Worm (Caenorhabditis elegans) whole organism, mixed stage, embryonic: ENCODE measurements around the gene K10D2.8.

Experiments used
- M03D4.4 ChIP-seq: sonication (generic microtip); optimal IDR thresholded peaks from 2 replicates; lab custom pipeline; 2017; ENCODE audit warnings: mild to moderate bottlenecking, missing genetic modification characterization, missing compliant biosample characterization
- bed-3 ChIP-seq: fragments of 200-800 bp; sonication (Bioruptor generic); optimal IDR thresholded peaks from 3 replicates; lab custom pipeline; 2018; ENCODE audit warnings: mild to moderate bottlenecking, missing genetic modification characterization, moderate library complexity, missing compliant biosample characterization
- blmp-1 ChIP-seq: fragments of 150-350 bp; optimal IDR thresholded peaks from 2 replicates; lab custom pipeline; 2014; ENCODE audit warnings: missing biosample characterization, missing genetic modification characterization
- ceh-39 ChIP-seq: fragments of 150-350 bp; optimal IDR thresholded peaks from 2 replicates; lab custom pipeline; 2014; ENCODE audit warnings: missing biosample characterization, missing genetic modification characterization
- ceh-43 ChIP-seq: fragments of 200-800 bp; sonication (Bioruptor generic); optimal IDR thresholded peaks from 2 replicates; lab custom pipeline; 2018; ENCODE audit warnings: mild to moderate bottlenecking, missing genetic modification characterization, moderate library complexity, missing compliant biosample characterization
- ceh-83 ChIP-seq: fragments of 200-800 bp; sonication (Bioruptor generic); optimal IDR thresholded peaks from 2 replicates; lab custom pipeline; 2018; ENCODE audit warnings: mild to moderate bottlenecking, missing genetic modification characterization, missing compliant biosample characterization
- ces-1 ChIP-seq: fragments of 150-350 bp; optimal IDR thresholded peaks from 2 replicates; lab custom pipeline; 2014; ENCODE audit warnings: missing biosample characterization, missing genetic modification reagents, missing genetic modification characterization
- cnd-1 ChIP-seq: fragments of 200-800 bp; sonication (Bioruptor generic); optimal IDR thresholded peaks from 2 replicates; lab custom pipeline; 2018; ENCODE audit warnings: mild to moderate bottlenecking, missing genetic modification characterization, missing compliant biosample characterization
- elt-1 ChIP-seq: sonication (generic microtip); optimal IDR thresholded peaks from 2 replicates; lab custom pipeline; 2017; ENCODE audit warnings: missing genetic modification characterization, mild to moderate bottlenecking, missing compliant biosample characterization, antibody characterized with exemption, moderate library complexity, borderline replicate concordance; ENCODE audit not compliant: insufficient read depth
- elt-3 ChIP-seq: fragments of 150-350 bp; optimal IDR thresholded peaks from 2 replicates; lab custom pipeline; 2014; ENCODE audit warnings: missing biosample characterization, missing genetic modification characterization
- flh-1 ChIP-seq: fragments of 200-800 bp; sonication (Bioruptor generic); optimal IDR thresholded peaks from 2 replicates; lab custom pipeline; 2018; ENCODE audit warnings: mild to moderate bottlenecking, missing genetic modification characterization, moderate library complexity, missing compliant biosample characterization
- ham-2 ChIP-seq: fragments of 200-800 bp; sonication (Bioruptor generic); optimal IDR thresholded peaks from 2 replicates; lab custom pipeline; 2018; ENCODE audit warnings: mild to moderate bottlenecking, missing genetic modification characterization, missing compliant biosample characterization
- hlh-1 ChIP-seq: fragments of 150-350 bp; optimal IDR thresholded peaks from 2 replicates; lab custom pipeline; 2014; ENCODE audit warnings: missing biosample characterization, missing genetic modification reagents, missing genetic modification characterization
- lin-13 ChIP-seq: fragments of 150-350 bp; optimal IDR thresholded peaks from 2 replicates; lab custom pipeline; 2014; ENCODE audit warnings: missing biosample characterization, missing genetic modification characterization
- lin-32 ChIP-seq: fragments of 200-800 bp; sonication (Bioruptor generic); optimal IDR thresholded peaks from 2 replicates; lab custom pipeline; 2018; ENCODE audit warnings: mild to moderate bottlenecking, missing genetic modification characterization, missing compliant biosample characterization
- lsy-2 ChIP-seq: fragments of 150-350 bp; optimal IDR thresholded peaks from 2 replicates; lab custom pipeline; 2014; ENCODE audit warnings: missing biosample characterization, missing genetic modification characterization
- mab-5 ChIP-seq: fragments of 150-350 bp; optimal IDR thresholded peaks from 2 replicates; lab custom pipeline; 2014; ENCODE audit warnings: missing biosample characterization, missing genetic modification characterization
- mep-1 ChIP-seq: fragments of 150-350 bp; optimal IDR thresholded peaks from 2 replicates; lab custom pipeline; 2017; ENCODE audit warnings: missing biosample characterization, missing genetic modification reagents, missing genetic modification characterization, inconsistent platforms
- mls-2 ChIP-seq: sonication (generic microtip); optimal IDR thresholded peaks from 2 replicates; lab custom pipeline; 2016; ENCODE audit warnings: mild to moderate bottlenecking, missing genetic modification characterization, moderate library complexity, missing compliant biosample characterization
- nhr-12 ChIP-seq: fragments of 150-350 bp; optimal IDR thresholded peaks from 2 replicates; lab custom pipeline; 2014; ENCODE audit warnings: missing biosample characterization, missing genetic modification characterization
- nhr-2 ChIP-seq: fragments of 150-350 bp; optimal IDR thresholded peaks from 2 replicates; lab custom pipeline; 2014; ENCODE audit warnings: missing biosample characterization, missing genetic modification characterization
- nhr-237 ChIP-seq: fragments of 150-350 bp; optimal IDR thresholded peaks from 2 replicates; lab custom pipeline; 2014; ENCODE audit warnings: missing biosample characterization, missing genetic modification characterization
- nhr-28 ChIP-seq: fragments of 150-350 bp; optimal IDR thresholded peaks from 2 replicates; lab custom pipeline; 2014; ENCODE audit warnings: missing biosample characterization, missing genetic modification characterization
- nhr-76 ChIP-seq: sonication (generic microtip); optimal IDR thresholded peaks from 2 replicates; lab custom pipeline; 2017; ENCODE audit warnings: missing biosample characterization, missing genetic modification characterization
- pha-4 ChIP-seq: fragments of 150-350 bp; optimal IDR thresholded peaks from 2 replicates; lab custom pipeline; 2018; ENCODE audit warnings: missing biosample characterization, missing genetic modification reagents, missing genetic modification characterization
- sem-2 ChIP-seq: fragments of 200-800 bp; sonication (Bioruptor generic); optimal IDR thresholded peaks from 2 replicates; lab custom pipeline; 2018; ENCODE audit warnings: mild to moderate bottlenecking, missing genetic modification characterization, missing compliant biosample characterization
- snpc-4 ChIP-seq: fragments of 150-350 bp; optimal IDR thresholded peaks from 2 replicates; lab custom pipeline; 2014; ENCODE audit warnings: missing biosample characterization, missing genetic modification characterization
- sptf-1 ChIP-seq: sonication (generic microtip); optimal IDR thresholded peaks from 2 replicates; lab custom pipeline; 2017; ENCODE audit warnings: mild to moderate bottlenecking, missing genetic modification characterization, moderate library complexity, missing compliant biosample characterization
- tbx-8 ChIP-seq: fragments of 200-800 bp; sonication (Bioruptor generic); optimal IDR thresholded peaks from 2 replicates; lab custom pipeline; 2018; ENCODE audit warnings: mild to moderate bottlenecking, missing genetic modification characterization, moderate library complexity, missing compliant biosample characterization
- unc-120 ChIP-seq: sonication (generic microtip); optimal IDR thresholded peaks from 2 replicates; lab custom pipeline; 2017; ENCODE audit warnings: missing genetic modification characterization, missing compliant biosample characterization; ENCODE audit not compliant: poor library complexity, severe bottlenecking
- unc-39 ChIP-seq: fragments of 150-350 bp; optimal IDR thresholded peaks from 2 replicates; lab custom pipeline; 2014; ENCODE audit warnings: missing biosample characterization, missing genetic modification characterization
- unc-62 ChIP-seq: fragments of 150-350 bp; optimal IDR thresholded peaks from 2 replicates; lab custom pipeline; 2014; ENCODE audit warnings: missing biosample characterization, missing genetic modification reagents, missing genetic modification characterization
- zip-8 ChIP-seq: fragments of 150-350 bp; optimal IDR thresholded peaks from 2 replicates; lab custom pipeline; 2014; ENCODE audit warnings: missing biosample characterization, missing genetic modification characterization
- ztf-11 ChIP-seq: fragments of 150-350 bp; optimal IDR thresholded peaks from 2 replicates; lab custom pipeline; 2014; ENCODE audit warnings: missing biosample characterization, missing genetic modification characterization

The K10D2.8 gene

ce11 chrIII:5202641-5203040 is 14.1 kb downstream of the K10D2.8 start:
- TF ChIP-seq elt-1 (tag; lab: Kevin White, UChicago) (no peak), unc-120 (peak; percentile 66), nhr-237 (peak; percentile 1), nhr-28 (tag; lab: Kevin White, UChicago) (peak; percentile 18), ham-2 (GFP tag; lab: Kevin White, UChicago) (peak; percentile 25), cnd-1 (tag; lab: Kevin White, UChicago) (no peak), lsy-2 (no peak)

DNA sequence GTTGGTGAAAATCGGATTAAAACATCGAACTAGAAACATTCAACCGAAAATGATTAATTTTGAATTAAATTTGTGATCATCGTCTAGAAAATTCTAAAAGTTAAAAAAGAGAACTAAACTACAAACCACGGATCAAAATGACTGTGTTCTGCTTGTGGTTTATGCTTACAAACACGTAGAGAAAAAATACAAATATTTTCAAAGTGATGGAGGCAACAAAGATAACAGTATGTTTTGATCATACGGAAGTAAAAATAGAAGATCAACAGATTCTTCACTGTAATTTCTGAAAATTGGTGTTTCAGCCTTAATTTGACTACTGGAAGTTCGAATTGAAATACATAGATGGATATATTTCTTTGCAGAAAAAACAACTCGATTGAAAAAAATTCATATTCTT is 14.8 kb downstream of the K10D2.8 start:
- TF ChIP-seq blmp-1 (tag; lab: Kevin White, UChicago): no peak
- TF ChIP-seq mep-1 (tag; lab: Kevin White, UChicago): no peak
- no peak for TF ChIP-seq sem-2 (GFP tag; lab: Kevin White, UChicago)
- no peak for TF ChIP-seq nhr-76 (tag; lab: Kevin White, UChicago)
- TF ChIP-seq lsy-2: no peak
- no peak for TF ChIP-seq ceh-43 (GFP tag; lab: Kevin White, UChicago)
- TF ChIP-seq hlh-1: no peak
- TF ChIP-seq zip-8: no peak
- no peak for TF ChIP-seq mab-5
- TF ChIP-seq nhr-2: no peak
- no peak for TF ChIP-seq cnd-1 (tag; lab: Kevin White, UChicago)
- TF ChIP-seq ceh-39 (tag; lab: Kevin White, UChicago): no peak

- TF ChIP-seq lin-13 (no peak), unc-39 (tag; lab: Kevin White, UChicago) (no peak), mab-5 (no peak), snpc-4 (tag; lab: Kevin White, UChicago) (no peak), mls-2 (tag; lab: Kevin White, UChicago) (no peak), unc-120 (no peak)
Observed at ce11 chrIII:5206861-5207414, 18.4 kb downstream of the K10D2.8 start, which contains the start of gene morc-1. TSS of gene morc-1 (minus strand) at chrIII:5206911.

DNA sequence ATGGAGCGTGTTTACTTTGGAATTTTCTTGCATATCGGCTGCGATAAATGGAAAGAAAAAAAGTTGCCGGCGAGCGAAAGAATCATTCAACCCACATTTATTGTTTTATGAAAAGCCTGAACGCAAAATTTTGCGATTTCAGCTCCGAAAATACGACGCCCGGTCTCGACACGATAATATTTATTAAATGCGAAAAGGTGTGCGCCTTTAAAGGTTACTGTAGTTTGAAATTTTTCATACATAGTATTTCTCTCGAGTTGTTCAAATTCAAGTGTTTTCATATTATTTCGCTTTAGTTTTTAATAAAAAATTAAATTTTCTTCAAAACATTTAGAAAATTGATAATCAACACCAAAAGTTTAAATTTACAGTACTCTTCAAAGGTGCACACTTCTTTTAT is 20.5 kb downstream of the K10D2.8 start, which contains the start of gene syx-16:
Gene syx-16 (minus strand): TSS at position 118 of the 400 bp plus-strand sequence.
- TF ChIP-seq M03D4.4 (no peak), cnd-1 (tag; lab: Kevin White, UChicago) (no peak), pha-4 (tag; lab: Kevin White, UChicago) (no peak), lsy-2 (no peak), ces-1 (GFP tag; lab: Kevin White, UChicago) (no peak), elt-3 (tag; lab: Kevin White, UChicago) (no peak), unc-62 (GFP tag; lab: Kevin White, UChicago) (no peak), mab-5 (no peak), ztf-11 (tag; lab: Kevin White, UChicago) (no peak), ceh-83 (GFP tag; lab: Kevin White, UChicago) (no peak), mls-2 (tag; lab: Kevin White, UChicago) (no peak), lin-32 (no peak), nhr-76 (tag; lab: Kevin White, UChicago) (no peak), ham-2 (GFP tag; lab: Kevin White, UChicago) (no peak), nhr-28 (tag; lab: Kevin White, UChicago) (no peak), nhr-2 (no peak), nhr-12 (tag; lab: Kevin White, UChicago) (no peak), bed-3 (GFP tag; lab: Kevin White, UChicago) (no peak), nhr-237 (no peak)

- peak; percentile 25 for TF ChIP-seq unc-62 (GFP tag; lab: Kevin White, UChicago)
- no peak for TF ChIP-seq lin-32
- no peak for TF ChIP-seq nhr-76 (tag; lab: Kevin White, UChicago)
- peak; percentile 53 for TF ChIP-seq mab-5
- no peak for TF ChIP-seq lin-13
Observed at ce11 chrIII:5210269-5210668, 21.7 kb downstream of the K10D2.8 start.

- TF ChIP-seq flh-1 (GFP tag; lab: Kevin White, UChicago): peak; percentile 45
- peak; percentile 85 for TF ChIP-seq cnd-1 (tag; lab: Kevin White, UChicago)
- peak; percentile 75 for TF ChIP-seq ham-2 (GFP tag; lab: Kevin White, UChicago)
- TF ChIP-seq ceh-83 (GFP tag; lab: Kevin White, UChicago): peak; percentile 88
- TF ChIP-seq nhr-2: peak; percentile 46
- peak; percentile 85 for TF ChIP-seq sptf-1 (tag; lab: Kevin White, UChicago)
- peak; percentile 15 for TF ChIP-seq nhr-12 (tag; lab: Kevin White, UChicago)
- peak; percentile 7 for TF ChIP-seq tbx-8 (GFP tag; lab: Kevin White, UChicago)
- TF ChIP-seq unc-120: peak; percentile 46
- peak; percentile 0 for TF ChIP-seq mep-1 (tag; lab: Kevin White, UChicago)
- peak; percentile 60 for TF ChIP-seq ceh-43 (GFP tag; lab: Kevin White, UChicago)
- peak; percentile 58 for TF ChIP-seq bed-3 (GFP tag; lab: Kevin White, UChicago)
Observed at ce11 chrIII:5211137-5211648, 22.7 kb downstream of the K10D2.8 start.
